Fruit fly (Drosophila melanogaster) whole organism, embryonic: Measurements from ENCODE around the gene CG8173.

Experiments
- CG10147 ChIP-seq: fragments of 200-800 bp; sonication (Bioruptor generic); optimal IDR thresholded peaks from 2 replicates; lab custom pipeline; 2019; ENCODE audit warnings: missing biosample characterization, mild to moderate bottlenecking, missing genetic modification characterization, moderate library complexity
- CG1024 ChIP-seq: fragments of 200-800 bp; sonication (Bioruptor generic); IDR thresholded peaks from 2 replicates; pipeline ENCODE4 v1.3.6; 2022; ENCODE audit warnings: missing biosample characterization, missing genetic modification characterization
- CG10321 ChIP-seq: fragments of 200-800 bp; sonication (Bioruptor generic); IDR thresholded peaks from 2 replicates; pipeline ENCODE4 v1.3.6; 2022; ENCODE audit warnings: missing biosample characterization, missing genetic modification characterization
- CG10979 ChIP-seq: fragments of 200-800 bp; sonication (Bioruptor generic); optimal IDR thresholded peaks from 2 replicates; lab custom pipeline; 2018; ENCODE audit warnings: missing biosample characterization, mild to moderate bottlenecking, missing genetic modification characterization, moderate library complexity
- CG12219 ChIP-seq: fragments of 200-800 bp; sonication (Bioruptor generic); optimal IDR thresholded peaks from 3 replicates; lab custom pipeline; 2018; ENCODE audit warnings: missing biosample characterization, mild to moderate bottlenecking, missing genetic modification characterization
- CG12299 ChIP-seq: fragments of 200-800 bp; sonication (Bioruptor generic); optimal IDR thresholded peaks from 2 replicates; lab custom pipeline; 2018; ENCODE audit warnings: missing biosample characterization, mild to moderate bottlenecking, missing genetic modification characterization
- CG12391 ChIP-seq: fragments of 200-800 bp; sonication (Bioruptor generic); optimal IDR thresholded peaks from 3 replicates; lab custom pipeline; 2018; ENCODE audit warnings: missing biosample characterization, mild to moderate bottlenecking, missing genetic modification characterization, moderate library complexity
- CG1602 ChIP-seq: fragments of 200-800 bp; sonication (Bioruptor generic); optimal IDR thresholded peaks from 3 replicates; lab custom pipeline; 2016; ENCODE audit warnings: missing biosample characterization, missing genetic modification characterization
- CG16863 ChIP-seq: fragments of 200-800 bp; sonication (Bioruptor generic); optimal IDR thresholded peaks from 3 replicates; lab custom pipeline; 2016; ENCODE audit warnings: missing biosample characterization, missing genetic modification characterization
- CG17568 ChIP-seq: fragments of 200-800 bp; sonication (Bioruptor generic); optimal IDR thresholded peaks from 2 replicates; lab custom pipeline; 2018; ENCODE audit warnings: missing biosample characterization, mild to moderate bottlenecking, missing genetic modification characterization, moderate library complexity
- CG31365 ChIP-seq: fragments of 200-800 bp; sonication (Bioruptor generic); optimal IDR thresholded peaks from 2 replicates; lab custom pipeline; 2018; ENCODE audit warnings: missing biosample characterization, mild to moderate bottlenecking, missing genetic modification characterization
- CG4707 ChIP-seq: fragments of 200-800 bp; sonication (Bioruptor generic); optimal IDR thresholded peaks from 2 replicates; lab custom pipeline; 2018; ENCODE audit warnings: missing biosample characterization, mild to moderate bottlenecking, missing genetic modification characterization, moderate library complexity
- CG4730 ChIP-seq: fragments of 200-800 bp; sonication (Bioruptor generic); IDR thresholded peaks from 2 replicates; pipeline ENCODE4 v1.3.6; 2022; ENCODE audit warnings: missing biosample characterization, missing genetic modification characterization
- CG5953 ChIP-seq: fragments of 200-800 bp; sonication (Bioruptor generic); IDR thresholded peaks from 2 replicates; pipeline ENCODE4 v1.3.6; 2022; ENCODE audit warnings: missing biosample characterization, missing genetic modification characterization
- CG7786 ChIP-seq: fragments of 200-800 bp; sonication (Bioruptor generic); optimal IDR thresholded peaks from 2 replicates; lab custom pipeline; 2016; ENCODE audit warnings: missing biosample characterization, missing genetic modification characterization
- CG8089 ChIP-seq: fragments of 200-800 bp; sonication (Bioruptor generic); optimal IDR thresholded peaks from 3 replicates; lab custom pipeline; 2016; ENCODE audit warnings: missing biosample characterization, missing genetic modification characterization
- CG8944 ChIP-seq: fragments of 200-800 bp; sonication (Bioruptor generic); optimal IDR thresholded peaks from 3 replicates; lab custom pipeline; 2016; ENCODE audit warnings: missing biosample characterization, missing genetic modification characterization
- CG9437 ChIP-seq: fragments of 200-800 bp; sonication (Bioruptor generic); optimal IDR thresholded peaks from 2 replicates; lab custom pipeline; 2018; ENCODE audit warnings: missing biosample characterization, mild to moderate bottlenecking, missing genetic modification characterization
- CG9727 ChIP-seq: fragments of 200-800 bp; sonication (Bioruptor generic); optimal IDR thresholded peaks from 3 replicates; lab custom pipeline; 2017; ENCODE audit warnings: missing biosample characterization, mild to moderate bottlenecking, missing genetic modification characterization
- D19A ChIP-seq: fragments of 200-800 bp; optimal IDR thresholded peaks from 3 replicates; lab custom pipeline; 2019; ENCODE audit warnings: missing biosample characterization, mild to moderate bottlenecking, missing genetic modification characterization, moderate library complexity
- Deaf1 ChIP-seq: fragments of 200-800 bp; optimal IDR thresholded peaks from 3 replicates; lab custom pipeline; 2019; ENCODE audit warnings: missing biosample characterization, mild to moderate bottlenecking, missing genetic modification characterization, moderate library complexity
- Eip74EF ChIP-seq, 2 experiments: fragments of 200-800 bp in 1 of 2; fragments of >200 bp in 1 of 2; sonication (Bioruptor generic) in 1 of 2; optimal IDR thresholded peaks; 2 replicates each; lab custom pipeline; 2017 to 2019; ENCODE audit warnings: missing biosample characterization in 2 of 2, missing genetic modification characterization in 2 of 2, mild to moderate bottlenecking in 1 of 2, moderate library complexity in 1 of 2
- Myb ChIP-seq: fragments of 200-800 bp; sonication (Bioruptor generic); optimal IDR thresholded peaks from 2 replicates; lab custom pipeline; 2016; ENCODE audit warnings: missing biosample characterization, missing genetic modification characterization
- Nf-YC ChIP-seq: fragments of 200-800 bp; optimal IDR thresholded peaks from 3 replicates; lab custom pipeline; 2019; ENCODE audit warnings: missing biosample characterization, mild to moderate bottlenecking, missing genetic modification characterization, moderate library complexity
- Oli ChIP-seq: fragments of 200-800 bp; sonication (Bioruptor generic); optimal IDR thresholded peaks from 2 replicates; lab custom pipeline; 2018; ENCODE audit warnings: missing biosample characterization, mild to moderate bottlenecking, missing genetic modification characterization, moderate library complexity
- Ptx1 ChIP-seq: fragments of 200-800 bp; sonication (Bioruptor generic); IDR thresholded peaks from 2 replicates; pipeline ENCODE4 v1.3.6; 2022; ENCODE audit warnings: missing biosample characterization, missing genetic modification characterization
- TFAM ChIP-seq: fragments of 200-800 bp; sonication (Bioruptor generic); optimal IDR thresholded peaks from 2 replicates; lab custom pipeline; 2017; ENCODE audit warnings: missing biosample characterization, missing genetic modification characterization, inconsistent platforms
- abd-A ChIP-seq: fragments of 200-800 bp; sonication (Bioruptor generic); optimal IDR thresholded peaks from 3 replicates; lab custom pipeline; 2019; ENCODE audit warnings: missing biosample characterization, mild to moderate bottlenecking, missing genetic modification characterization, moderate library complexity
- ap ChIP-seq: fragments of 200-800 bp; sonication (Bioruptor generic); IDR thresholded peaks from 2 replicates; pipeline ENCODE4 v1.3.6; 2022; ENCODE audit warnings: missing biosample characterization, missing genetic modification characterization
- ash1 ChIP-seq: fragments of 200-800 bp; sonication (Bioruptor generic); optimal IDR thresholded peaks from 2 replicates; lab custom pipeline; 2018; ENCODE audit warnings: missing biosample characterization, mild to moderate bottlenecking, missing genetic modification characterization
- bcd ChIP-seq: fragments of 200-800 bp; sonication (Bioruptor generic); optimal IDR thresholded peaks from 2 replicates; lab custom pipeline; 2017; ENCODE audit warnings: missing biosample characterization, mild to moderate bottlenecking, missing genetic modification characterization
- bigmax ChIP-seq: fragments of 200-800 bp; sonication (Bioruptor generic); optimal IDR thresholded peaks from 2 replicates; lab custom pipeline; 2018; ENCODE audit warnings: missing biosample characterization, mild to moderate bottlenecking, missing genetic modification characterization
- br ChIP-seq: fragments of >200 bp; optimal IDR thresholded peaks from 2 replicates; lab custom pipeline; 2017
- cato ChIP-seq: fragments of 200-800 bp; sonication (Bioruptor generic); optimal IDR thresholded peaks from 2 replicates; lab custom pipeline; 2016; ENCODE audit warnings: missing biosample characterization, missing genetic modification characterization, borderline replicate concordance
- da ChIP-seq: fragments of 200-800 bp; sonication (Bioruptor generic); optimal IDR thresholded peaks from 2 replicates; lab custom pipeline; 2016; ENCODE audit warnings: missing biosample characterization, missing genetic modification characterization
- hbn ChIP-seq: fragments of 200-800 bp; sonication (Bioruptor generic); IDR thresholded peaks from 2 replicates; pipeline ENCODE4 v1.3.6; 2022; ENCODE audit warnings: missing biosample characterization, missing genetic modification characterization; ENCODE audit not compliant: partially characterized antibody
- hkb ChIP-seq, 2 experiments: fragments of 200-800 bp in 1 of 2; fragments of >200 bp in 1 of 2; sonication (Bioruptor generic) in 1 of 2; IDR thresholded peaks in 1 of 2; optimal IDR thresholded peaks in 1 of 2; 2 replicates each; pipeline versions ENCODE4 v1.3.6 to Lab custom; 2017 to 2022; ENCODE audit warnings: missing biosample characterization in 1 of 2, missing genetic modification characterization in 1 of 2
- ind ChIP-seq: fragments of 200-800 bp; sonication (Bioruptor generic); optimal IDR thresholded peaks from 3 replicates; lab custom pipeline; 2016; ENCODE audit warnings: missing biosample characterization, missing genetic modification characterization
- jing ChIP-seq: fragments of 200-800 bp; sonication (Bioruptor generic); optimal IDR thresholded peaks from 2 replicates; lab custom pipeline; 2018; ENCODE audit warnings: missing biosample characterization, mild to moderate bottlenecking, missing genetic modification characterization
- klu ChIP-seq: fragments of 200-800 bp; sonication (Bioruptor generic); IDR thresholded peaks from 2 replicates; pipeline ENCODE4 v1.3.6; 2022; ENCODE audit warnings: missing biosample characterization, missing genetic modification characterization
- knrl ChIP-seq: fragments of 200-800 bp; sonication (Bioruptor generic); IDR thresholded peaks from 3 replicates; pipeline ENCODE4 v1.3.6; 2022; ENCODE audit warnings: missing biosample characterization, missing genetic modification characterization; ENCODE audit not compliant: partially characterized antibody
- nau ChIP-seq: fragments of 200-800 bp; sonication (Bioruptor generic); optimal IDR thresholded peaks from 3 replicates; lab custom pipeline; 2017; ENCODE audit warnings: missing biosample characterization, mild to moderate bottlenecking, missing genetic modification characterization, missing genetic modification reagents
- phol ChIP-seq: fragments of 200-800 bp; sonication (Bioruptor generic); optimal IDR thresholded peaks from 3 replicates; lab custom pipeline; 2018; ENCODE audit warnings: missing biosample characterization, mild to moderate bottlenecking, missing genetic modification characterization, moderate library complexity
- psq ChIP-seq: fragments of 200-800 bp; sonication (Bioruptor generic); optimal IDR thresholded peaks from 2 replicates; lab custom pipeline; 2017; ENCODE audit warnings: missing biosample characterization, missing genetic modification characterization
- run ChIP-seq: fragments of 200-800 bp; sonication (Bioruptor generic); optimal IDR thresholded peaks from 3 replicates; lab custom pipeline; 2018; ENCODE audit warnings: missing biosample characterization, mild to moderate bottlenecking, missing genetic modification characterization
- sima ChIP-seq: fragments of 200-800 bp; sonication (Bioruptor generic); optimal IDR thresholded peaks from 2 replicates; lab custom pipeline; 2016; ENCODE audit warnings: missing biosample characterization, missing genetic modification characterization
- toy ChIP-seq: fragments of 200-800 bp; sonication (Bioruptor generic); IDR thresholded peaks from 2 replicates; pipeline ENCODE4 v1.3.6; 2022; ENCODE audit warnings: missing biosample characterization, missing genetic modification characterization
- usp ChIP-seq: fragments of >200 bp; optimal IDR thresholded peaks from 2 replicates; lab custom pipeline; 2017; ENCODE audit warnings: missing biosample characterization, missing genetic modification characterization
- wek ChIP-seq: fragments of 200-800 bp; sonication (Bioruptor generic); optimal IDR thresholded peaks from 3 replicates; lab custom pipeline; 2018; ENCODE audit warnings: missing biosample characterization, mild to moderate bottlenecking, missing genetic modification characterization, moderate library complexity

The CG8173 gene

dm6 chrX:17737812-17738473 lies 28.5 kb upstream of the CG8173 start (continued):
- TF ChIP-seq CG10321 (GFP tag; lab: Robert Waterston, UW) = no peak
- TF ChIP-seq br (lab: Kevin White, UChicago) = no peak
- no peak for TF ChIP-seq CG8089
- peak; percentile 41 for TF ChIP-seq Myb
- TF ChIP-seq wek (GFP tag; lab: Kevin White, UChicago) = no peak
- TF ChIP-seq CG10147 (GFP tag; lab: Kevin White, UChicago) = peak; percentile 2
- TF ChIP-seq Oli (tag; lab: Kevin White, UChicago) = peak; percentile 57
- peak; percentile 23 for TF ChIP-seq CG1602 (GFP tag; lab: Kevin White, UChicago)
- peak; percentile 17 for TF ChIP-seq CG9437 (GFP tag; lab: Kevin White, UChicago)
- no peak for TF ChIP-seq CG17568 (GFP tag; lab: Kevin White, UChicago)
- 0 out of 2 replicates have a peak, but pooled peaks have one; percentile 19 for TF ChIP-seq ap (GFP tag; lab: Robert Waterston, UW)
- TF ChIP-seq bigmax (GFP tag; lab: Kevin White, UChicago) = no peak
- no peak for TF ChIP-seq CG7786 (GFP tag; lab: Kevin White, UChicago)
- peak; percentile 48 for TF ChIP-seq Deaf1 (tag; lab: Kevin White, UChicago)
- TF ChIP-seq knrl (GFP tag; lab: Robert Waterston, UW) = peak; percentile 93
- TF ChIP-seq da = no peak
- TF ChIP-seq abd-A = no peak
- peak; percentile 7 for TF ChIP-seq CG12299 (tag; lab: Kevin White, UChicago)
- no peak for TF ChIP-seq psq (GFP tag; lab: Kevin White, UChicago)
- TF ChIP-seq ash1 = peak; percentile 6
- no peak for TF ChIP-seq cato (GFP tag; lab: Kevin White, UChicago)
- peak; percentile 55 for TF ChIP-seq D19A (tag; lab: Kevin White, UChicago)
- TF ChIP-seq bcd = peak; percentile 57
- TF ChIP-seq sima = no peak
- peak; percentile 31 for TF ChIP-seq CG16863
- TF ChIP-seq CG12391 = peak; percentile 75
- no peak for TF ChIP-seq CG4707 (GFP tag; lab: Kevin White, UChicago)
- no peak for TF ChIP-seq CG8944
- no peak for TF ChIP-seq CG5953 (GFP tag; lab: Robert Waterston, UW)
- no peak for TF ChIP-seq toy (GFP tag; lab: Robert Waterston, UW)
- TF ChIP-seq hkb (optimal IDR thresholded peaks at IDR 0.05; lab: Kevin White, UChicago) = peak; percentile 84
- TF ChIP-seq hkb (GFP tag; IDR thresholded peaks at IDR 0.05; lab: Robert Waterston, UW) = peak; percentile 59
- peak; percentile 10 for TF ChIP-seq CG12219 (GFP tag; lab: Kevin White, UChicago)
- no peak for TF ChIP-seq nau (GFP tag; lab: Kevin White, UChicago)
- no peak for TF ChIP-seq CG31365 (tag; lab: Kevin White, UChicago)
- peak; percentile 73 for TF ChIP-seq CG10979
- no peak for TF ChIP-seq klu
- peak; percentile 51 for TF ChIP-seq CG9727 (GFP tag; lab: Kevin White, UChicago)
- TF ChIP-seq usp = no peak
- TF ChIP-seq TFAM (GFP tag; lab: Kevin White, UChicago) = no peak
- peak; percentile 23; the same call in 1 of the 2 replicates for TF ChIP-seq CG4730 (GFP tag; lab: Robert Waterston, UW)
- peak; percentile 50 for TF ChIP-seq phol (tag; lab: Kevin White, UChicago)
- TF ChIP-seq CG1024 (GFP tag; lab: Robert Waterston, UW) = peak; percentile 28; the same call in 1 of the 2 replicates
- TF ChIP-seq Ptx1 = peak; percentile 50
- peak; percentile 27 for TF ChIP-seq ind
- no peak for TF ChIP-seq jing (GFP tag; lab: Kevin White, UChicago)
- peak; percentile 20 for TF ChIP-seq run (tag; lab: Kevin White, UChicago)
- TF ChIP-seq hbn = peak; percentile 88
- TF ChIP-seq Eip74EF (GFP tag; optimal IDR thresholded peaks at IDR 0.05; lab: Kevin White, UChicago) = no peak
- peak; percentile 11 for TF ChIP-seq Nf-YC
